Worm (Caenorhabditis elegans): Measurements from ENCODE around the gene lido-10.

ce11 chrII:3052843-3053242 is 50.5 kb downstream of the lido-10 start:
- TF ChIP-seq W03F9.2 (tag; optimal IDR thresholded peaks at IDR 0.05) (no peak), dao-5 (tag; optimal IDR thresholded peaks at IDR 0.05) (no peak), him-1 (tag; optimal IDR thresholded peaks at IDR 0.05) (no peak)
